Fruit fly (Drosophila melanogaster): ENCODE data around the gene pall.

pall gene

dm6 chr3L:9461670-9462246 lies 25.8 kb downstream of the pall start:
- no peak for TF ChIP-seq Myc (optimal IDR thresholded peaks at IDR 0.05)
- TF ChIP-seq ttk (optimal IDR thresholded peaks at IDR 0.05): no peak
- no peak for TF ChIP-seq Sin3A (optimal IDR thresholded peaks at IDR 0.05)
- no peak for TF ChIP-seq insv (optimal IDR thresholded peaks at IDR 0.05)
- TF ChIP-seq h (optimal IDR thresholded peaks at IDR 0.05): no peak
- no peak for TF ChIP-seq psq (optimal IDR thresholded peaks at IDR 0.05)

DNA sequence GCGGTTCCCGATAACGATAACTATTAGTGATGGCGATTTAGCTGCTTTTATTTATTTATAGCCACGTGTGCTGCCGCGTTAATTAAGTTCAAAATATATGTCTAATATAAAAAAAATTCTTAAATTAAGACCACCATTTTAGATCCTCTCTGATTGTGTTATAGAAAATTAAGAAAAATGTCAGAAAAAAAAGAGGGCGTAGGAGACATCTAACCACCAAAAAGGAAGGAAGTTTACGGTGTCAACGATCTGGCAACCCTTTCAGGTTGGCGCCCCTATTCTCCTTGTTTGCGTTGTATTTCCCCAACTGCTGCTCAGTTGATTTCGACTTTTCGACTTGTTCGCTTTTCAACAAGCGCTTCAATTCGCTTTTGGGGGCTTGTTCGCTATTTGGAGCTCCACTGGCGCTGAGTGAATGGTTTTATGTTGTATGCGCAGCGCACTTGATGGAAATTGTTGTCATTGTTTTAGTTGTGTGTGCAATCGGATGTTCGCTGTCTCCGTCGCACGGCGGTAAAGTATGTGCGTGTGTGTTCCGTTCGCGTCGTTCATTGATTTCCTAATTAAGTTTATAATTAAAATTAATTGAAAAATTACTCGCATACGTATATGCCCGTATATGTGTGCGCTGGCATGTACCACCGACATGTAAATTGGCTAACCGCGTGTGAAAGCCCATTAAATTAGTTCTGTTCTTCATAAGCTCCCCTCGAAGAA lies 26.7 kb downstream of the pall start, which contains the start of the genes CG3434 and CG44838:
Gene CG3434 (minus strand): TSS at position 25 of the 717 bp plus-strand sequence.
Gene CG44838 (plus strand): TSS at position 276 of the 717 bp plus-strand sequence.
- TF ChIP-seq Myc (optimal IDR thresholded peaks at IDR 0.05): no peak
- TF ChIP-seq Sin3A (optimal IDR thresholded peaks at IDR 0.05): no peak
- TF ChIP-seq psq (optimal IDR thresholded peaks at IDR 0.05): no peak
- TF ChIP-seq insv (optimal IDR thresholded peaks at IDR 0.05): no peak
- no peak for TF ChIP-seq h (optimal IDR thresholded peaks at IDR 0.05)
- TF ChIP-seq ttk (optimal IDR thresholded peaks at IDR 0.05): no peak

dm6 chr3L:9457619-9458092 lies 29.9 kb downstream of the pall start, which contains the start of gene CG3437:
CG3437 (minus strand) TSS chr3L:9457669.
- TF ChIP-seq insv (optimal IDR thresholded peaks at IDR 0.05) (no peak), ttk (optimal IDR thresholded peaks at IDR 0.05) (no peak), Myc (optimal IDR thresholded peaks at IDR 0.05) (no peak), h (optimal IDR thresholded peaks at IDR 0.05) (no peak), psq (optimal IDR thresholded peaks at IDR 0.05) (no peak), Sin3A (optimal IDR thresholded peaks at IDR 0.05) (no peak)

DNA sequence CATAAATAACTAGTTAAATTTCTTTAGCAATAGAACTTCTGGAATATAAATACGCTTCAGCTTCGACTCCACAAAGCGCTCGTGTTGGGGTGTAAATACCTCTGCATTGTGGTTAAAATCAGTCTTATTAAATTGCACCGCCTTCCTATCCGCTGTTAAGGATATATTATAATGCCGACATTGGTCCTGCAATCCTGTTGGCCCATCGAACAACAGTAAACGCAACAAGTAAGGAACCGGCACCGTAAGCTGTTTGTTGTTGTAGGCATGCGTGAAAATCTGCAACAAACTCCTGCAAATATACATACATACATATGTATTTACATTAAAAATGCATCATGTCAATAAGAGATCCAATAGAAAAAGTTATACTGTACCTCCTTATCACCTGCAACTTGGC lies 31.2 kb downstream of the pall start:
- TF ChIP-seq psq (optimal IDR thresholded peaks at IDR 0.05): no peak
- TF ChIP-seq ttk (optimal IDR thresholded peaks at IDR 0.05): no peak
- TF ChIP-seq Myc (optimal IDR thresholded peaks at IDR 0.05): no peak
- no peak for TF ChIP-seq Sin3A (optimal IDR thresholded peaks at IDR 0.05)
- TF ChIP-seq h (optimal IDR thresholded peaks at IDR 0.05): no peak
- no peak for TF ChIP-seq insv (optimal IDR thresholded peaks at IDR 0.05)

- TF ChIP-seq insv (optimal IDR thresholded peaks at IDR 0.05): no peak
- TF ChIP-seq Myc (optimal IDR thresholded peaks at IDR 0.05): no peak
- no peak for TF ChIP-seq h (optimal IDR thresholded peaks at IDR 0.05)
- no peak for TF ChIP-seq Sin3A (optimal IDR thresholded peaks at IDR 0.05)
- no peak for TF ChIP-seq psq (optimal IDR thresholded peaks at IDR 0.05)
- TF ChIP-seq ttk (optimal IDR thresholded peaks at IDR 0.05): no peak
Observed at dm6 chr3L:9455819-9456388, 31.7 kb downstream of the pall start, which contains the start of the genes phol and CG3552. phol (minus strand) TSS chr3L:9456281. CG3552 (plus strand) TSS chr3L:9456318.

dm6 chr3L:9452422-9452821 lies 35.2 kb downstream of the pall start:
- TF ChIP-seq insv (optimal IDR thresholded peaks at IDR 0.05): no peak
- no peak for TF ChIP-seq Sin3A (optimal IDR thresholded peaks at IDR 0.05)
- no peak for TF ChIP-seq ttk (optimal IDR thresholded peaks at IDR 0.05)
- no peak for TF ChIP-seq Myc (optimal IDR thresholded peaks at IDR 0.05)
- no peak for TF ChIP-seq psq (optimal IDR thresholded peaks at IDR 0.05)
- TF ChIP-seq h (optimal IDR thresholded peaks at IDR 0.05): no peak

DNA sequence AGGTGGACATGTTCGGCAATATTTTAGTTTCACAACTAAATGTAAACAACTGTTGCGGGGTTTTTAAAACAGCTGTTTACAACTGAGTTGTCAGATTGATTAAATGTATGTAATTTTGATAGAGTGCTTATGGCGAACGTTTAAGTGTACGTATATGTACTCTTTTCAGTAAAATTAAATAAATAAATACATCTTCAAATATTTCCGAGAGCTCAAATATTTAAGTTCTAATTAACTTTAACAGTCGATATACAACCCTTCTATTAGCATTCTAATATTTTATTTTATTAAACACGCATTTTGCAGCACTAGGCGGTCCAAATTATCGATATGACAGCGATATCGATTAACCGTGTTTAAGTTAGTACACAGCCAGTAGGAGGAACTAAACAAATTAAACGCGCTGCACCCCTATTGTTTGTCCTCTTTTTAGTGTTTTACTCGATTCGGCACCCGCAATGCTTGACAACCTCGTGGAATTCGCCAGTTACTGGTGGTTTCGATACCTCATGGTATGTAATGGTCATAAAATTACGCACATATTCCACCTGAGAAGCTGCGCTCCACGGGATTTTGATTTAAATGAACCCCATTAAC lies 36.0 kb downstream of the pall start, which contains the start of the genes CG3448 and ghi:
Gene CG3448 (minus strand): TSS at position 51 of the 597 bp plus-strand sequence.
Gene ghi (plus strand): TSS at position 355 of the 597 bp plus-strand sequence.
- TF ChIP-seq psq (optimal IDR thresholded peaks at IDR 0.05): no peak
- no peak for TF ChIP-seq ttk (optimal IDR thresholded peaks at IDR 0.05)
- TF ChIP-seq Sin3A (optimal IDR thresholded peaks at IDR 0.05): no peak
- no peak for TF ChIP-seq insv (optimal IDR thresholded peaks at IDR 0.05)
- no peak for TF ChIP-seq h (optimal IDR thresholded peaks at IDR 0.05)
- TF ChIP-seq Myc (optimal IDR thresholded peaks at IDR 0.05): no peak

- no peak for TF ChIP-seq Myc (optimal IDR thresholded peaks at IDR 0.05)
Observed at dm6 chr3L:9447239-9447777, 40.3 kb downstream of the pall start.

DNA sequence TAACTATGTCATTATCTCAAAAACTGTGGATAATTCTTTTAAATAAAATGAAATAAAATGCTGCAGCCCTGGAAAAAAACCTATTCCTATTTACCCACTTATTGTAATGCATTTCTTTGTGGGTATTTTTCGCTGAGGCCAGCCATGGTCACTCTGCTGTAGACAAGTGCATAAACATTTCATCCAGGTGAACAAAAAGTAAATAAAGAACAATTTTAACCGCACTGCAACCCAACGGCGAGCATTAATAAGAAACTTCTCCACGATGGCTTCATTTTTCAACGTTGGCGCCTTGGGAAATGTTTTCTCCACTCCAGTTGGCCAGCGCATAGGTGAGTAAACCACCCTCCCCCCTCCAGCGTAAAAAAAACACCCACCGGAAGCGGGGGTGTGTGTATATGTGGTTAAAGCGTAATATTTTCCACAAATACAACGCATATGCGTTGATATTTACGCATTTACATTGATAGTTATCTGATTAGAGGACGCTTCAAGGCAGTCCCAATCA lies 40.8 kb downstream of the pall start, which contains the start of gene CG3529:
Gene CG3529 (plus strand): TSS at position 134 of the 508 bp plus-strand sequence.
- TF ChIP-seq ttk (optimal IDR thresholded peaks at IDR 0.05) (no peak), psq (optimal IDR thresholded peaks at IDR 0.05) (no peak), Myc (optimal IDR thresholded peaks at IDR 0.05) (no peak), Sin3A (optimal IDR thresholded peaks at IDR 0.05) (no peak), h (optimal IDR thresholded peaks at IDR 0.05) (no peak), insv (optimal IDR thresholded peaks at IDR 0.05) (no peak)

DNA sequence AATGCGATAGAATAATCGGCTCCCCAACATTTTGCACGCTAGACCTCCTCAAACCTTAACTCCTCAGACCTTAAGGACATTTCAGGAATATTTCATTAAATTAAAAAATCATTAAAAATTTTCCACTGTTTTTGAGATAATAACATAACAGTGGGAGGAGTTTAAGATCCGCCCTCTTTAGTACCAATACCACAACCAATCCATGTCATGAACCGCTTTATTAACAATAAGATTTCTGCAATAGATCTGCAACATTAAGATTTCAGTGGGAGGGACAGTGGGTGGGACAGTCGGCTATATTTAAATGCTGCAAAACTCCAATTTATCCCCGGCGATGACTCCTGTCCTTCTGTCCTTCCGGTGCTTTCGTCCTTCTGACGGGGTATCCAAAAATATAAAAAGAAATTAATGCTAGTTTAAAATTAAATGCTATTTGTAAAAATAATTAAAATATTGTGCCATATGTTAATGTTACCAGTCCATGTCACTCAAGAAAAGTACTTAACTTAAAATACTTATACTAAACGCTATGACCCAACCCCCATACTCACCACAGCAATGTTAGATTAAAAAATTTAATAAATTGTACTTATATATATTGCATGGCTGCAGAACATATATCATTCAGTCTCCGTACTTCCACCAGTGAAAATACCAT lies 44.8 kb downstream of the pall start, which contains the start of gene Srg3:
Gene Srg3 (plus strand): TSS at position 608 of the 658 bp plus-strand sequence.
- TF ChIP-seq insv (optimal IDR thresholded peaks at IDR 0.05): no peak
- TF ChIP-seq psq (optimal IDR thresholded peaks at IDR 0.05): no peak
- TF ChIP-seq Sin3A (optimal IDR thresholded peaks at IDR 0.05): no peak
- TF ChIP-seq ttk (optimal IDR thresholded peaks at IDR 0.05): no peak
- TF ChIP-seq h (optimal IDR thresholded peaks at IDR 0.05): no peak
- no peak for TF ChIP-seq Myc (optimal IDR thresholded peaks at IDR 0.05)
